Worm (Caenorhabditis elegans): Measurements from ENCODE around the gene maa-1.

- TF ChIP-seq pes-1 (GFP tag; IDR thresholded peaks at IDR 0.05) = no peak
- TF ChIP-seq sea-1 (GFP tag; conservative IDR thresholded peaks at IDR 0.05) = no peak
- no peak for TF ChIP-seq hmg-4 (GFP tag; optimal IDR thresholded peaks at IDR 0.05)
- TF ChIP-seq ama-1 (optimal IDR thresholded peaks at IDR 0.05) = no peak
- TF ChIP-seq scrt-1 (GFP tag; IDR thresholded peaks at IDR 0.05) = no peak
- TF ChIP-seq tbx-11 (GFP tag; IDR thresholded peaks at IDR 0.05) = no peak
- no peak for TF ChIP-seq flt-1 (GFP tag; IDR thresholded peaks at IDR 0.05)
- no peak for TF ChIP-seq hmbx-1 (tag; optimal IDR thresholded peaks at IDR 0.05)
These were observed 43.8 kb upstream of the maa-1 start for ce11 chrIII:11866127-11866526.
